Worm (Caenorhabditis elegans): ENCODE data around the gene ppk-3.

DNA sequence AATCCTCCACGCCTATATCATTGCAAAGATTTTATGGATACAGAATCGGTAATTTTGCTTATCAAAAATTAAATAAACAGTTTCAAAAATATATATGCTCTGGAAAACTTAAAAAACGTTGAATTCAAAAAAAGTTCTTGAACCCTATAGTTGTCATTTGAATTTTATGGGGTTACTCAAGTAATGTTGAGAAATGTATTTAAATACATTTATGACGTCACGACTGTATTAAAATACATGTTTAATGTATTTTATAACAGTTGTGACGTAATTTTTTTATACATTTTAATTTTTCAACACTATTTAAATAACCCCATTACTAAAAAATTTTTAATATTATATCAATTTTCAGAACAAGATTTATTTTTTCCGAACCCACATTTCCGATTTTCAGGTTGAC lies 20.7 kb upstream of the ppk-3 start:
- no peak for TF ChIP-seq sea-1 (GFP tag; conservative IDR thresholded peaks at IDR 0.05)
- TF ChIP-seq aly-1 (tag; optimal IDR thresholded peaks at IDR 0.05): no peak
- no peak for TF ChIP-seq pes-1 (GFP tag; IDR thresholded peaks at IDR 0.05)
- no peak for TF ChIP-seq ets-7 (tag; optimal IDR thresholded peaks at IDR 0.05)
- TF ChIP-seq tra-4 (tag; optimal IDR thresholded peaks at IDR 0.05): no peak
- TF ChIP-seq ama-1 (optimal IDR thresholded peaks at IDR 0.05): no peak
- TF ChIP-seq B0310.2 (tag; optimal IDR thresholded peaks at IDR 0.05): no peak
- no peak for TF ChIP-seq ceh-36 (tag; optimal IDR thresholded peaks at IDR 0.05)
